Fruit fly (Drosophila melanogaster): ENCODE measurements around the gene ClpP.

DNA sequence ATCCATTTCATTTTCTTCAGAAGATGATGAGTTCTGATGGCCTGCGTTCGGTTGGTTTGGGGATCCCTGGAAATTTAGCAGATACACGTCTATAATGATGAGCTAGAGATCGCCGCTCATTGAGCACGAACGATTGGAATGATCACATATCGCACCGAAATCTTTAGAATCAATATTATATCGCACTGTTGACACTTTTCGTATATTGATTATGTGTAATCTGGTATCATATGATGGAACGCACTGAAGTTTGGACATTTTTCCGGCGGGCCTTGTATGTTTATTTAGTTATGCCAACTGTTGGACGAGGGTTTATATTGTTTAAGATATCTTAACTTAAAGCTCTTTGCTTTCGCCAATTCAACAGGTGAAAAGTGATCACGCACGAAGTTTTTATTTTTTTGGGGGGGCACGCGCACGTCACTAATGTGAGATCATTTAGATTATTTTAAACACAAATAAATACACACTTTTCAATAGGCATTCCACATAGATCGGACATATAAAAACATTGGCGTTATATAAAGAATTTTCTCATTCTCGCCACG is 35.5 kb upstream of the ClpP start:
- TF ChIP-seq CTCF (optimal IDR thresholded peaks at IDR 0.05), result no peak
- TF ChIP-seq CG8478 (optimal IDR thresholded peaks at IDR 0.05), result no peak

All from S2 (cell line).